Worm (Caenorhabditis elegans) whole organism, early embryonic: Measurements from ENCODE around the gene F43C11.2.

Experiments
- ama-1 ChIP-seq: fragments of 150-350 bp; optimal IDR thresholded peaks from 2 replicates; lab custom pipeline; 2014
- ets-7 ChIP-seq: sonication (generic microtip); optimal IDR thresholded peaks from 2 replicates; lab custom pipeline; 2016; ENCODE audit warnings: missing genotype, missing genetic modification characterization, missing compliant biosample characterization
- flt-1 ChIP-seq: fragments of 200-800 bp; sonication (Bioruptor generic); IDR thresholded peaks from 2 replicates; pipeline ENCODE4 v1.3.6; 2022; ENCODE audit warnings: missing genetic modification characterization, missing compliant biosample characterization
- tbx-37 ChIP-seq: fragments of 200-800 bp; sonication (Bioruptor generic); conservative IDR thresholded peaks from 2 replicates; pipeline ENCODE4 v1.3.6; 2022; ENCODE audit warnings: missing genetic modification reagents, missing genetic modification characterization, missing compliant biosample characterization

DNA sequence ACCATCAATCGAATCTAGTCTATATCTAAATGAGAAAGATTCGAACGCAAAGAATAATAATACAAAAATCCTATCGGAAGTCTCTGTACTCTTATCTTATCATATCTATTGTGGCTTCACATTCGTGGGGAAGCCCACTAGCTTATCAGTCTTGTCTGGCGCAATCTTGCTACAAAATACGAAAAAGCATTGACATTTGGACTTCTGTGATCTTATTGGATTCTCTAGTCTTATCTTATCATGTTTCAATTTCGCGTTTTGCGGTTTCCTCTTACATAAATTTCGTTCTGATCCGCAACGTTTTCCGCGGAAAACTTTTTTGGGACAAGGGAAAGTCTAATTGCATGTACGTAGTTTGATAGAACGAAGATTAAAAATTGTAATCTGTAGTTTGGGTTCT, 45.2 kb downstream of the F43C11.2 start:
- TF ChIP-seq tbx-37 (no peak), ama-1 (lab: Kevin White, UChicago) (no peak), flt-1 (GFP tag; lab: Robert Waterston, UW) (no peak), ets-7 (tag; lab: Kevin White, UChicago) (no peak)
